Worm (Caenorhabditis elegans) whole organism, late embryonic: ENCODE results near the gene csn-6.

Experiments used
- Y22D7AL.16 ChIP-seq: sonication (generic microtip); optimal IDR thresholded peaks from 2 replicates; lab custom pipeline; 2016; ENCODE audit warnings: missing genetic modification characterization, missing compliant biosample characterization
- ceh-9 ChIP-seq: sonication (generic microtip); optimal IDR thresholded peaks from 2 replicates; lab custom pipeline; 2016; ENCODE audit warnings: mild to moderate bottlenecking, missing genetic modification characterization, inconsistent platforms, missing compliant biosample characterization
- elt-2 ChIP-seq: sonication (generic microtip); optimal IDR thresholded peaks from 2 replicates; lab custom pipeline; 2016; ENCODE audit warnings: missing genetic modification reagents, missing genetic modification characterization, missing compliant biosample characterization
- fkh-10 ChIP-seq: fragments of 150-350 bp; optimal IDR thresholded peaks from 2 replicates; lab custom pipeline; 2014; ENCODE audit warnings: missing biosample characterization, missing genetic modification reagents, missing genetic modification characterization
- nfya-1 ChIP-seq: sonication (generic microtip); optimal IDR thresholded peaks from 2 replicates; lab custom pipeline; 2017; ENCODE audit warnings: missing genetic modification characterization, mild to moderate bottlenecking, missing compliant biosample characterization, antibody characterized with exemption, moderate library complexity
- nhr-11 ChIP-seq: fragments of 150-350 bp; optimal IDR thresholded peaks from 2 replicates; lab custom pipeline; 2014; ENCODE audit warnings: missing biosample characterization, missing genetic modification characterization
- rnt-1 ChIP-seq: sonication (generic microtip); optimal IDR thresholded peaks from 2 replicates; lab custom pipeline; 2016; ENCODE audit warnings: missing genetic modification characterization, missing compliant biosample characterization
- tbx-2 ChIP-seq: sonication (generic microtip); optimal IDR thresholded peaks from 2 replicates; lab custom pipeline; 2016; ENCODE audit warnings: missing genetic modification characterization, missing compliant biosample characterization
- ttx-3 ChIP-seq: sonication (generic microtip); optimal IDR thresholded peaks from 2 replicates; lab custom pipeline; 2016; ENCODE audit warnings: missing genetic modification reagents, missing genetic modification characterization, missing compliant biosample characterization
- unc-86 ChIP-seq: sonication (generic microtip); optimal IDR thresholded peaks from 2 replicates; lab custom pipeline; 2016; ENCODE audit warnings: missing genetic modification characterization, missing compliant biosample characterization

- TF ChIP-seq nhr-11 (tag; lab: Kevin White, UChicago) (no peak), tbx-2 (no peak), fkh-10 (no peak), elt-2 (tag; lab: Kevin White, UChicago) (no peak), ttx-3 (tag; lab: Kevin White, UChicago) (no peak), unc-86 (tag; lab: Kevin White, UChicago) (no peak), Y22D7AL.16 (tag; lab: Kevin White, UChicago) (no peak), ceh-9 (no peak), rnt-1 (tag; lab: Kevin White, UChicago) (no peak), nfya-1 (tag; lab: Kevin White, UChicago) (no peak)
These were observed 19.4 kb downstream of the csn-6 start for ce11 chrIV:13319886-13320650.
